Fruit fly (Drosophila melanogaster) whole organism, embryonic: ENCODE measurements around the gene CG2256.

ENCODE experiments used
- Aef1 ChIP-seq: fragments of 200-800 bp; sonication (Bioruptor generic); IDR thresholded peaks from 3 replicates; pipeline ENCODE4 v1.3.6; 2022; ENCODE audit warnings: missing biosample characterization, missing genetic modification characterization
- BEAF-32 ChIP-seq: fragments of 200-800 bp; sonication (Bioruptor generic); optimal IDR thresholded peaks from 3 replicates; lab custom pipeline; 2017; ENCODE audit warnings: missing biosample characterization, missing genetic modification characterization, mild to moderate bottlenecking, moderate library complexity, missing genetic modification reagents
- Blimp-1 ChIP-seq: fragments of 200-800 bp; sonication (Bioruptor generic); optimal IDR thresholded peaks from 3 replicates; lab custom pipeline; 2018; ENCODE audit warnings: missing biosample characterization, missing genetic modification characterization, mild to moderate bottlenecking, moderate library complexity, missing genetic modification reagents
- CG10274 ChIP-seq: fragments of 200-800 bp; sonication (Bioruptor generic); optimal IDR thresholded peaks from 3 replicates; lab custom pipeline; 2017; ENCODE audit warnings: missing biosample characterization, mild to moderate bottlenecking, missing genetic modification characterization
- CG11504 ChIP-seq: fragments of 200-800 bp; sonication (Bioruptor generic); optimal IDR thresholded peaks from 3 replicates; lab custom pipeline; 2019; ENCODE audit warnings: missing biosample characterization, mild to moderate bottlenecking, missing genetic modification characterization, moderate library complexity
- CG12391 ChIP-seq: fragments of 200-800 bp; sonication (Bioruptor generic); optimal IDR thresholded peaks from 3 replicates; lab custom pipeline; 2018; ENCODE audit warnings: missing biosample characterization, mild to moderate bottlenecking, missing genetic modification characterization, moderate library complexity
- CG13775 ChIP-seq: fragments of 200-800 bp; sonication (Bioruptor generic); optimal IDR thresholded peaks from 3 replicates; lab custom pipeline; 2017; ENCODE audit warnings: missing biosample characterization, mild to moderate bottlenecking, missing genetic modification characterization
- CG15514 ChIP-seq: fragments of 200-800 bp; sonication (Bioruptor generic); optimal IDR thresholded peaks from 3 replicates; lab custom pipeline; 2017; ENCODE audit warnings: missing biosample characterization, missing genetic modification characterization, mild to moderate bottlenecking, moderate library complexity, missing genetic modification reagents
- CG1602 ChIP-seq: fragments of 200-800 bp; sonication (Bioruptor generic); optimal IDR thresholded peaks from 3 replicates; lab custom pipeline; 2016; ENCODE audit warnings: missing biosample characterization, missing genetic modification characterization
- CG17385 ChIP-seq: fragments of 200-800 bp; sonication (Bioruptor generic); optimal IDR thresholded peaks from 3 replicates; lab custom pipeline; 2018; ENCODE audit warnings: missing biosample characterization, mild to moderate bottlenecking, missing genetic modification characterization
- CG17829 ChIP-seq: fragments of 200-800 bp; optimal IDR thresholded peaks from 2 replicates; lab custom pipeline; 2019; ENCODE audit warnings: missing biosample characterization, mild to moderate bottlenecking, missing genetic modification characterization, moderate library complexity
- CG17912 ChIP-seq: fragments of 200-800 bp; sonication (Bioruptor generic); optimal IDR thresholded peaks from 2 replicates; lab custom pipeline; 2018; ENCODE audit warnings: missing biosample characterization, mild to moderate bottlenecking, missing genetic modification characterization
- CG1792 ChIP-seq: fragments of 200-800 bp; sonication (Bioruptor generic); optimal IDR thresholded peaks from 2 replicates; lab custom pipeline; 2016; ENCODE audit warnings: missing biosample characterization, missing genetic modification characterization
- CG18262 ChIP-seq: fragments of 200-800 bp; optimal IDR thresholded peaks from 3 replicates; lab custom pipeline; 2019; ENCODE audit warnings: missing biosample characterization, mild to moderate bottlenecking, missing genetic modification characterization, moderate library complexity
- CG1832 ChIP-seq: fragments of 200-800 bp; sonication (Bioruptor generic); optimal IDR thresholded peaks from 2 replicates; lab custom pipeline; 2017; ENCODE audit warnings: missing biosample characterization, mild to moderate bottlenecking, missing genetic modification characterization, inconsistent platforms
- CG2116 ChIP-seq: fragments of 200-800 bp; sonication (Bioruptor generic); optimal IDR thresholded peaks from 3 replicates; lab custom pipeline; 2018; ENCODE audit warnings: missing biosample characterization, mild to moderate bottlenecking, missing genetic modification characterization
- CG2120 ChIP-seq: fragments of 200-800 bp; sonication (Bioruptor generic); optimal IDR thresholded peaks from 3 replicates; lab custom pipeline; 2016; ENCODE audit warnings: missing biosample characterization, missing genetic modification characterization
- CG2889 ChIP-seq: fragments of 200-800 bp; sonication (Bioruptor generic); IDR thresholded peaks from 3 replicates; pipeline ENCODE4 v1.3.6; 2022; ENCODE audit warnings: missing biosample characterization, missing genetic modification characterization
- CG3163 ChIP-seq: fragments of 200-800 bp; sonication (Bioruptor generic); optimal IDR thresholded peaks from 3 replicates; lab custom pipeline; 2016; ENCODE audit warnings: missing biosample characterization, missing genetic modification characterization
- CG33213 ChIP-seq: fragments of 200-800 bp; sonication (Bioruptor generic); optimal IDR thresholded peaks from 3 replicates; lab custom pipeline; 2016; ENCODE audit warnings: missing biosample characterization, missing genetic modification characterization
- CG4282 ChIP-seq: fragments of 200-800 bp; sonication (Bioruptor generic); optimal IDR thresholded peaks from 2 replicates; lab custom pipeline; 2016; ENCODE audit warnings: missing biosample characterization, missing genetic modification characterization
- CG4328 ChIP-seq: fragments of 200-800 bp; sonication (Bioruptor generic); optimal IDR thresholded peaks from 3 replicates; lab custom pipeline; 2017; ENCODE audit warnings: missing biosample characterization, missing genetic modification reagents, missing genetic modification characterization
- CG4360 ChIP-seq: fragments of 200-800 bp; sonication (Bioruptor generic); IDR thresholded peaks from 2 replicates; pipeline ENCODE4 v1.3.6; 2022; ENCODE audit warnings: missing biosample characterization, missing genetic modification characterization
- CG4854 ChIP-seq: fragments of 200-800 bp; sonication (Bioruptor generic); optimal IDR thresholded peaks from 2 replicates; lab custom pipeline; 2016; ENCODE audit warnings: missing biosample characterization, missing genetic modification characterization, inconsistent platforms
- CG6765 ChIP-seq: fragments of 200-800 bp; sonication (Bioruptor generic); optimal IDR thresholded peaks from 3 replicates; lab custom pipeline; 2017; ENCODE audit warnings: missing biosample characterization, mild to moderate bottlenecking, missing genetic modification characterization
- CG7963 ChIP-seq: fragments of 200-800 bp; sonication (Bioruptor generic); IDR thresholded peaks from 3 replicates; pipeline ENCODE4 v1.3.6; 2022; ENCODE audit warnings: missing biosample characterization, missing genetic modification characterization; ENCODE audit not compliant: partially characterized antibody
- CG9215 ChIP-seq: fragments of 200-800 bp; sonication (Bioruptor generic); IDR thresholded peaks from 2 replicates; pipeline ENCODE4 v1.3.6; 2022; ENCODE audit warnings: missing biosample characterization, missing genetic modification characterization
- CG9932 ChIP-seq: fragments of 200-800 bp; sonication (Bioruptor generic); IDR thresholded peaks from 2 replicates; pipeline ENCODE4 v1.3.6; 2022; ENCODE audit warnings: missing biosample characterization, missing genetic modification characterization
- CrebB ChIP-seq: fragments of 200-800 bp; sonication (Bioruptor generic); optimal IDR thresholded peaks from 3 replicates; lab custom pipeline; 2018; ENCODE audit warnings: missing biosample characterization, mild to moderate bottlenecking, missing genetic modification characterization
- Dp ChIP-seq: fragments of 200-800 bp; sonication (Bioruptor generic); optimal IDR thresholded peaks from 2 replicates; lab custom pipeline; 2018; ENCODE audit warnings: missing biosample characterization, mild to moderate bottlenecking, missing genetic modification characterization, moderate library complexity
- Hey ChIP-seq: fragments of 200-800 bp; sonication (Bioruptor generic); optimal IDR thresholded peaks from 3 replicates; lab custom pipeline; 2018; ENCODE audit warnings: missing biosample characterization, mild to moderate bottlenecking, missing genetic modification characterization
- Lhr ChIP-seq: fragments of 200-800 bp; sonication (Bioruptor generic); optimal IDR thresholded peaks from 3 replicates; lab custom pipeline; 2017; ENCODE audit warnings: mild to moderate bottlenecking, missing biosample characterization, missing genetic modification reagents, missing genetic modification characterization
- Oaz ChIP-seq: fragments of 200-800 bp; sonication (Bioruptor generic); IDR thresholded peaks from 2 replicates; pipeline ENCODE4 v1.3.6; 2022; ENCODE audit warnings: missing biosample characterization, missing genetic modification characterization
- Optix ChIP-seq: fragments of 200-800 bp; sonication (Bioruptor generic); IDR thresholded peaks from 3 replicates; pipeline ENCODE4 v1.3.6; 2022; ENCODE audit warnings: missing biosample characterization, missing genetic modification characterization
- Ravus ChIP-seq: fragments of 200-800 bp; sonication (Bioruptor generic); IDR thresholded peaks from 2 replicates; pipeline ENCODE4 v1.3.6; 2022; ENCODE audit warnings: missing biosample characterization, missing genetic modification characterization
- Scr ChIP-seq: fragments of 200-800 bp; sonication (Bioruptor generic); IDR thresholded peaks from 2 replicates; pipeline ENCODE4 v1.3.6; 2022; ENCODE audit warnings: missing biosample characterization, missing genetic modification characterization; ENCODE audit not compliant: partially characterized antibody
- Six4 ChIP-seq: fragments of 200-800 bp; sonication (Bioruptor generic); optimal IDR thresholded peaks from 2 replicates; lab custom pipeline; 2016; ENCODE audit warnings: missing biosample characterization, missing genetic modification characterization
- Stat92E ChIP-seq, 3 experiments: fragments of >200 bp in 2 of 3; fragments of 200-800 bp in 1 of 3; sonication (Bioruptor generic) in 1 of 3; optimal IDR thresholded peaks; 2 replicates each; lab custom pipeline; 2017 to 2019; ENCODE audit warnings: missing biosample characterization in 3 of 3, missing genetic modification characterization in 3 of 3, mild to moderate bottlenecking in 1 of 3, moderate library complexity in 1 of 3
- ase ChIP-seq: fragments of 200-800 bp; sonication (Bioruptor generic); IDR thresholded peaks from 3 replicates; pipeline ENCODE4 v1.3.6; 2022; ENCODE audit warnings: missing biosample characterization, missing genetic modification characterization
- crc ChIP-seq: fragments of 200-800 bp; sonication (Bioruptor generic); optimal IDR thresholded peaks from 2 replicates; lab custom pipeline; 2016; ENCODE audit warnings: missing biosample characterization, missing genetic modification characterization
- gsb-n ChIP-seq: fragments of 200-800 bp; sonication (Bioruptor generic); optimal IDR thresholded peaks from 3 replicates; lab custom pipeline; 2018; ENCODE audit warnings: missing biosample characterization, mild to moderate bottlenecking, missing genetic modification characterization
- lola ChIP-seq, 3 experiments: fragments of >200 bp in 2 of 3; fragments of 200-800 bp in 1 of 3; sonication (Bioruptor generic) in 1 of 3; optimal IDR thresholded peaks; 2 replicates each; lab custom pipeline; 2017 to 2019; ENCODE audit warnings: missing biosample characterization in 3 of 3, missing genetic modification characterization in 3 of 3, mild to moderate bottlenecking in 1 of 3, moderate library complexity in 1 of 3
- odd ChIP-seq: fragments of 200-800 bp; sonication (Bioruptor generic); optimal IDR thresholded peaks from 2 replicates; lab custom pipeline; 2017; ENCODE audit warnings: missing biosample characterization, mild to moderate bottlenecking, missing genetic modification characterization
- org-1 ChIP-seq: fragments of 200-800 bp; sonication (Bioruptor generic); optimal IDR thresholded peaks from 2 replicates; lab custom pipeline; 2017; ENCODE audit warnings: missing biosample characterization, missing genetic modification characterization
- p53 ChIP-seq: fragments of 200-800 bp; sonication (Bioruptor generic); optimal IDR thresholded peaks from 2 replicates; lab custom pipeline; 2016; ENCODE audit warnings: missing biosample characterization, missing genetic modification characterization
- pfk ChIP-seq: fragments of 200-800 bp; sonication (Bioruptor generic); optimal IDR thresholded peaks from 2 replicates; lab custom pipeline; 2018; ENCODE audit warnings: missing biosample characterization, mild to moderate bottlenecking, missing genetic modification characterization, moderate library complexity
- phol ChIP-seq: fragments of 200-800 bp; sonication (Bioruptor generic); optimal IDR thresholded peaks from 3 replicates; lab custom pipeline; 2018; ENCODE audit warnings: missing biosample characterization, mild to moderate bottlenecking, missing genetic modification characterization, moderate library complexity
- scrt ChIP-seq: fragments of 200-800 bp; sonication (Bioruptor generic); optimal IDR thresholded peaks from 2 replicates; lab custom pipeline; 2018; ENCODE audit warnings: missing biosample characterization, mild to moderate bottlenecking, missing genetic modification characterization, moderate library complexity
- sna ChIP-seq: fragments of 200-800 bp; sonication (Bioruptor generic); IDR thresholded peaks from 2 replicates; pipeline ENCODE4 v1.3.6; 2022; ENCODE audit warnings: missing biosample characterization, missing genetic modification characterization; ENCODE audit not compliant: partially characterized antibody
- tup ChIP-seq: fragments of 200-800 bp; sonication (Bioruptor generic); optimal IDR thresholded peaks from 2 replicates; lab custom pipeline; 2016; ENCODE audit warnings: missing biosample characterization, mild to moderate bottlenecking, missing genetic modification characterization, moderate library complexity

The CG2256 gene

DNA sequence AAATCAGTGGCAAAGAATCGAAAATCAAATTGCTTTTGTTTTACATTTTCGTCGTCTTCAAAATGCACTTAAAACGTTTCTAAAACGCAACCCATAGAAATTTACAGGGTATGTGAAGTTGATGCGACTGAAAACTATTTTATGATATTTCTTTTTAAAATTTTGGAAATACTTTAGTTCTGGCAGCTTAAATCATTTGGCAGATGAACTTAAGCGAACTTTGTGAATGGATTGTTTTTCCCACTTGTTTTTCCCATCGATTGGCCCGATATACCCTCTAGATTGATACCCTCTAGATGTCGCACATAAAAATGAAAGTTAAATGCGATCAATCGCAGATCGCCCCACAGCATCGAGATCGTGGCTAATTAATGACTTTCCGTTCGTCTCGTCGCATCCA, 39.1 kb upstream of the CG2256 start (continued):
- TF ChIP-seq Dp (GFP tag; lab: Kevin White, UChicago): no peak
- peak; percentile 77 for TF ChIP-seq CG11504
- TF ChIP-seq Ravus (GFP tag; lab: Robert Waterston, UW): no peak
- TF ChIP-seq BEAF-32 (GFP tag; lab: Kevin White, UChicago): no peak
- no peak for TF ChIP-seq CG4854 (GFP tag; lab: Kevin White, UChicago)
- no peak for TF ChIP-seq Stat92E (GFP tag; optimal IDR thresholded peaks at IDR 0.05; lab: Kevin White, UChicago)
- peak; percentile 11 for TF ChIP-seq crc (GFP tag; lab: Kevin White, UChicago)
- 0 out of 3 replicates have a peak, but pooled peaks have one; percentile 40 for TF ChIP-seq ase (GFP tag; lab: Robert Waterston, UW)
- TF ChIP-seq p53 (GFP tag; lab: Kevin White, UChicago): no peak
- TF ChIP-seq CG7963 (GFP tag; lab: Robert Waterston, UW): no peak
- TF ChIP-seq org-1: peak; percentile 15
- TF ChIP-seq Aef1 (GFP tag; lab: Robert Waterston, UW): 0 out of 3 replicates have a peak, but pooled peaks have one; percentile 27
- no peak for TF ChIP-seq CG1832
- TF ChIP-seq CG15514 (GFP tag; lab: Kevin White, UChicago): no peak
- no peak for TF ChIP-seq CG10274 (GFP tag; lab: Kevin White, UChicago)
- TF ChIP-seq CG6765 (GFP tag; lab: Kevin White, UChicago): no peak
- TF ChIP-seq scrt: no peak
- no peak for TF ChIP-seq sna
- TF ChIP-seq Hey: no peak
- TF ChIP-seq tup (GFP tag; lab: Kevin White, UChicago): no peak
- TF ChIP-seq Blimp-1: peak; percentile 94
- peak; percentile 15 for TF ChIP-seq Six4
- TF ChIP-seq lola (GFP tag; optimal IDR thresholded peaks at IDR 0.05; lab: Kevin White, UChicago): peak in 1 of 3 experiments; percentile 63
- TF ChIP-seq CG17912 (GFP tag; lab: Kevin White, UChicago): no peak
- TF ChIP-seq Optix (GFP tag; lab: Robert Waterston, UW): peak; percentile 71
- TF ChIP-seq CG2120 (GFP tag; lab: Kevin White, UChicago): no peak
- no peak for TF ChIP-seq odd (GFP tag; lab: Kevin White, UChicago)
- peak; percentile 67 for TF ChIP-seq CG17829 (tag; lab: Kevin White, UChicago)
- no peak for TF ChIP-seq CG4328 (GFP tag; lab: Kevin White, UChicago)
- TF ChIP-seq phol (tag; lab: Kevin White, UChicago): peak; percentile 78
- TF ChIP-seq CG3163 (GFP tag; lab: Kevin White, UChicago): no peak
- TF ChIP-seq CG2116 (GFP tag; lab: Kevin White, UChicago): peak; percentile 50
- TF ChIP-seq Scr: no peak
- no peak for TF ChIP-seq pfk (GFP tag; lab: Kevin White, UChicago)
- TF ChIP-seq CG18262 (tag; lab: Kevin White, UChicago): peak; percentile 80
- no peak for TF ChIP-seq CG2889 (GFP tag; lab: Robert Waterston, UW)
- TF ChIP-seq CrebB (tag; lab: Kevin White, UChicago): no peak
- no peak for TF ChIP-seq CG1792 (GFP tag; lab: Kevin White, UChicago)
- no peak for TF ChIP-seq CG9215 (GFP tag; lab: Robert Waterston, UW)
- TF ChIP-seq CG4360 (GFP tag; lab: Robert Waterston, UW): no peak
- no peak for TF ChIP-seq CG9932 (GFP tag; lab: Robert Waterston, UW)
- TF ChIP-seq CG12391: peak; percentile 73
- peak; percentile 50 for TF ChIP-seq CG1602 (GFP tag; lab: Kevin White, UChicago)
- no peak for TF ChIP-seq CG33213 (GFP tag; lab: Kevin White, UChicago)
- TF ChIP-seq Lhr (GFP tag; lab: Kevin White, UChicago): peak; percentile 14
- TF ChIP-seq CG17385 (GFP tag; lab: Kevin White, UChicago): peak; percentile 45
- no peak for TF ChIP-seq Oaz (GFP tag; lab: Robert Waterston, UW)
- TF ChIP-seq gsb-n (tag; lab: Kevin White, UChicago): peak; percentile 75
- peak; percentile 33 for TF ChIP-seq CG13775
- no peak for TF ChIP-seq CG4282 (GFP tag; lab: Kevin White, UChicago)
